Worm (Caenorhabditis elegans): ENCODE results near the gene Y45F10D.7.

- TF ChIP-seq fkh-6 (tag; optimal IDR thresholded peaks at IDR 0.05) (no peak), dmd-4 (tag; optimal IDR thresholded peaks at IDR 0.05; ENCODE audit: borderline replicate concordance) (no peak), pqm-1 (tag; optimal IDR thresholded peaks at IDR 0.05) (no peak), elt-2 (tag; optimal IDR thresholded peaks at IDR 0.05) (peak; percentile 39)
These were observed 37.7 kb downstream of the Y45F10D.7 start for ce11 chrIV:13826363-13826762.
